Worm (Caenorhabditis elegans): ENCODE measurements around the gene gpa-17.
A peak's percentile ranks its signal among the peaks of the same experiment; 100 is the strongest.

gpa-17 gene

DNA sequence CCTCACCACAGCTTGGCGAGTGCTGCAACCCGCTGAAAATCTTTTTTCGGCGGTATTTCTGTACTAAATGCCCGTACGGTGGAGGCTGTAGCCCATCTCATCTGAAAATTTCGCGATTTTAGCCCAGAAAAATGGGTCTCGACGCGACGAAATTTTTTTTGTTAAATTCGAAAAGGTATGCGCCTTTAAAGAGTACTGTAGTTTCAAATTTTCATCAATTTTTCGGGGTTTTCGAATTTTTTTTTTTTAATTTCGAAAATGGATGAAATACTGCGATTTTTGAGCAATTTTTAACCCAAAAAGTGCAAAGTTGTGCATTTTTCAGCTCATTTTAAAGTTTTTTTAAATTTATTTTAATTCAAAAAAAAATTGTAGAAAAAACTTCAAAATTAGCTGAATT is 14.9 kb upstream of the gpa-17 start, which contains the start of gene Y54F10AR.2:
Gene Y54F10AR.2 (minus strand): TSS at position 101 of the 400 bp plus-strand sequence.
- TF ChIP-seq mls-2 (tag; optimal IDR thresholded peaks at IDR 0.05) (no peak), pha-4 (tag; optimal IDR thresholded peaks at IDR 0.05) (no peak), sptf-1 (tag; optimal IDR thresholded peaks at IDR 0.05) (no peak), mep-1 (tag; optimal IDR thresholded peaks at IDR 0.05) (no peak), ztf-11 (tag; optimal IDR thresholded peaks at IDR 0.05) (no peak), lsy-2 (tag; optimal IDR thresholded peaks at IDR 0.05) (no peak), drap-1 (GFP tag; optimal IDR thresholded peaks at IDR 0.05) (no peak), nhr-237 (tag; optimal IDR thresholded peaks at IDR 0.05) (no peak), elt-3 (tag; optimal IDR thresholded peaks at IDR 0.05) (no peak), ceh-43 (GFP tag; optimal IDR thresholded peaks at IDR 0.05) (no peak), zip-8 (tag; optimal IDR thresholded peaks at IDR 0.05) (no peak), unc-120 (tag; optimal IDR thresholded peaks at IDR 0.05; ENCODE audit: poor library complexity, severe bottlenecking) (no peak), cnd-1 (tag; optimal IDR thresholded peaks at IDR 0.05) (no peak), hlh-1 (tag; optimal IDR thresholded peaks at IDR 0.05) (no peak), unc-39 (tag; optimal IDR thresholded peaks at IDR 0.05) (no peak)

DNA sequence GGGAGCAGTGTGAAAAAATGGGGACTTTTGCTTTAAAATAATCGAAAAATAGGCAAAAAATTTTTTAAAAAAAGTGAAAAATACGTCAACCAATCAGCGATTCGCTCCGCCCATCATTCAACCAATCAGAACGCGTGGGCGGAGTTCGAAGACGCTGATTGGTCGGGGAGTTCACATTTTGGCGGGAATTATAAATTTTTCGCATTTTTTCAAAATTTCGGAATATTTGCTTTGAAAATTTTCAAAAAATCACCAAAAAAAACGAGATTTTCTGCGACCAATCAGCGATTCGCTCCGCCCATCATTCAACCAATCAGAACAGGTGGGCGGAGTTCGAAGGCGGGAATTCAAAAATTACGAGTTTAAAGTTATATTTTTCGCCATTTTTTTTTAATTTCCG is 13.9 kb upstream of the gpa-17 start:
- TF ChIP-seq drap-1 (GFP tag; optimal IDR thresholded peaks at IDR 0.05) (no peak), snpc-4 (tag; optimal IDR thresholded peaks at IDR 0.05) (no peak), nhr-237 (tag; optimal IDR thresholded peaks at IDR 0.05) (no peak), mls-2 (tag; optimal IDR thresholded peaks at IDR 0.05) (no peak), pha-4 (tag; optimal IDR thresholded peaks at IDR 0.05) (no peak), nhr-12 (tag; optimal IDR thresholded peaks at IDR 0.05) (no peak), lin-32 (GFP tag; optimal IDR thresholded peaks at IDR 0.05) (no peak), nhr-28 (tag; optimal IDR thresholded peaks at IDR 0.05) (no peak), ceh-39 (tag; optimal IDR thresholded peaks at IDR 0.05) (no peak), sem-2 (GFP tag; optimal IDR thresholded peaks at IDR 0.05) (no peak), nhr-2 (tag; optimal IDR thresholded peaks at IDR 0.05) (no peak), unc-62 (GFP tag; optimal IDR thresholded peaks at IDR 0.05) (no peak), tbx-8 (GFP tag; optimal IDR thresholded peaks at IDR 0.05) (no peak)

DNA sequence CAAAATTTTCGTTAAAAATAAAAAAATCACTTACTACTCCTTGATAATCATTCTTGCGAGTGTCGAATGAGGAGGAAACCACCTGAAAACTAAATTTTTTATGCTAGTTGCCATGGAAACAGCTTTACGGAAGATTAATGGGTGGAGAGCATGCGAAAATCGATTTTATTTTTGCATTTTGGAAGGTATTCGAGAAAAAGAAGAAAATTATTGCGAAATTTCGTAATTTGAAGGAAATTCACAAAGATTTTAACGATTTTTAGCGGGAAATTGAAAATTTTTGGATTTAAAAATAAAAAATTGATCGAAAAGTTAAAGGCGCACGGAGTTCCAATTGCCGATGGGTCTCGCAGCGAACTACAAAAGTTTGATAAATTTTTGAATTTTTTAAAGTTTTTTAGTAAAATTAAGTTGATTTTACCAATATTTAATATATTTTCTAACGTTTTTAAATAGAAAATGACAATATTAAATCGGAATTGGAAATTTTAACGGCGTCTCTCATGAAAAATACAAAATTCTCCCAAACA is 10.7 kb upstream of the gpa-17 start, which contains the start of gene Y54F10AR.1:
Gene Y54F10AR.1 (minus strand): TSS at position 51 of the 530 bp plus-strand sequence.
- TF ChIP-seq nhr-28 (tag; optimal IDR thresholded peaks at IDR 0.05) (no peak), sptf-1 (tag; optimal IDR thresholded peaks at IDR 0.05) (no peak), mab-5 (tag; optimal IDR thresholded peaks at IDR 0.05) (no peak), blmp-1 (tag; optimal IDR thresholded peaks at IDR 0.05) (no peak), pha-4 (tag; optimal IDR thresholded peaks at IDR 0.05) (no peak), unc-62 (GFP tag; optimal IDR thresholded peaks at IDR 0.05) (no peak), nhr-12 (tag; optimal IDR thresholded peaks at IDR 0.05) (no peak), nhr-76 (tag; optimal IDR thresholded peaks at IDR 0.05) (no peak), mls-2 (tag; optimal IDR thresholded peaks at IDR 0.05) (no peak), ceh-39 (tag; optimal IDR thresholded peaks at IDR 0.05) (no peak), ces-1 (GFP tag; optimal IDR thresholded peaks at IDR 0.05) (no peak)

DNA sequence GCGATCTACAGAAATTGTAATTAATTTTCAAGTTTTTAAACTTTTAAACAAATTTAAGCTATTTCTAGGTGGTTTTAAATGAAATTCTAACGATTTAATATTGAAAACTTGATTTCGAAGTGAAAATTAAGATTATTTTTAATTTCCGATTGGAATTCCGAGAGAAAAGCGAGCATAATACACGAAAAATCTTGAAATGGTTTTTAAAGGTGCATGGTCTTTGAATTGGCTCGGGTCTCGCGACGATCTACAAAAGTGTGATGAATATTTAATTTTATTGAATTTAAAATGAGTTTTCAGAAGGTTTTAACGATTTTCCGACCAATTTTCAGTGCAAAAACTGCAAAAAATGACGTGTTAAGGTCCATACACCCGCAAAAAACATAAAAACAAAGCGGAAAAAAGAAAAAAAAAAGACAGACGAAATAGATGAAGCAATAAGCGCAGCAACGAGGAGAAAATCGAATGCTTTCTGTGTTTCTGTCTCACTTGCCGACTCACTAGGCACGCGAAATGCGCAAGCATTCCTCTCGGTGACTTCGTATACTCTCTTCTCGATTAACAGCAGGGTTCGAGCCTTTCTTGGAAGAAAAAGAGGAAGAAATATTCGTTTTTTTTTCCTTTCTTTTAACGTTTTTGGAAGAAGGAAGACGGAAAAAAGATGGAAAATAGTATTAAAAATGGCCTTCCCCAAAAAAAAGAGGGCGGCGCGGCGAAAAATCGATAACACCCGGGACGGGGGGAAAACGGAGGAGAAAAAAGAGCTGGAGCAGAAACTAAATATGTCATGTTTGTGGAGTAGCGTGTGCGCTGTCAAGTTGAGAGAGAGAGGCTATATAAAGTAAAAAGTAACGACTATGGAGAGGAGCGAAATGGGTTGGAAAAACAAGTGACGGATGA is 9.7 kb upstream of the gpa-17 start:
- TF ChIP-seq snpc-4 (tag; optimal IDR thresholded peaks at IDR 0.05) = no peak
- no peak for TF ChIP-seq ztf-11 (tag; optimal IDR thresholded peaks at IDR 0.05)
- peak; percentile 49 for TF ChIP-seq ces-1 (GFP tag; optimal IDR thresholded peaks at IDR 0.05)
- TF ChIP-seq hlh-1 (tag; optimal IDR thresholded peaks at IDR 0.05) = peak; percentile 7
- no peak for TF ChIP-seq nhr-76 (tag; optimal IDR thresholded peaks at IDR 0.05)
- TF ChIP-seq nhr-12 (tag; optimal IDR thresholded peaks at IDR 0.05) = no peak
- TF ChIP-seq ceh-39 (tag; optimal IDR thresholded peaks at IDR 0.05) = no peak
- peak; percentile 14 for TF ChIP-seq lin-13 (tag; optimal IDR thresholded peaks at IDR 0.05)
- TF ChIP-seq lsy-2 (tag; optimal IDR thresholded peaks at IDR 0.05) = peak; percentile 44
- TF ChIP-seq ceh-83 (GFP tag; optimal IDR thresholded peaks at IDR 0.05) = peak; percentile 38
- no peak for TF ChIP-seq unc-62 (GFP tag; optimal IDR thresholded peaks at IDR 0.05)
- TF ChIP-seq drap-1 (GFP tag; optimal IDR thresholded peaks at IDR 0.05) = peak; percentile 38
- TF ChIP-seq pha-4 (tag; optimal IDR thresholded peaks at IDR 0.05) = no peak
- TF ChIP-seq bed-3 (GFP tag; optimal IDR thresholded peaks at IDR 0.05) = no peak
- TF ChIP-seq unc-120 (tag; optimal IDR thresholded peaks at IDR 0.05; ENCODE audit: poor library complexity, severe bottlenecking) = peak; percentile 48
- peak; percentile 69 for TF ChIP-seq ham-2 (GFP tag; optimal IDR thresholded peaks at IDR 0.05)
- peak; percentile 75 for TF ChIP-seq sptf-1 (tag; optimal IDR thresholded peaks at IDR 0.05)
- TF ChIP-seq sem-2 (GFP tag; optimal IDR thresholded peaks at IDR 0.05) = no peak
- TF ChIP-seq zip-8 (tag; optimal IDR thresholded peaks at IDR 0.05) = no peak
- TF ChIP-seq ceh-43 (GFP tag; optimal IDR thresholded peaks at IDR 0.05) = peak; percentile 5
- TF ChIP-seq nhr-2 (tag; optimal IDR thresholded peaks at IDR 0.05) = no peak
- no peak for TF ChIP-seq mab-5 (tag; optimal IDR thresholded peaks at IDR 0.05)
- TF ChIP-seq cnd-1 (tag; optimal IDR thresholded peaks at IDR 0.05) = no peak
- peak; percentile 2 for TF ChIP-seq lin-32 (GFP tag; optimal IDR thresholded peaks at IDR 0.05)
- peak; percentile 41 for TF ChIP-seq mls-2 (tag; optimal IDR thresholded peaks at IDR 0.05)
- no peak for TF ChIP-seq elt-3 (tag; optimal IDR thresholded peaks at IDR 0.05)
- TF ChIP-seq unc-39 (tag; optimal IDR thresholded peaks at IDR 0.05) = no peak
- TF ChIP-seq flh-1 (GFP tag; optimal IDR thresholded peaks at IDR 0.05) = no peak
- peak; percentile 43 for TF ChIP-seq mep-1 (tag; optimal IDR thresholded peaks at IDR 0.05)
- no peak for TF ChIP-seq tbx-8 (GFP tag; optimal IDR thresholded peaks at IDR 0.05)
- TF ChIP-seq M03D4.4 (tag; optimal IDR thresholded peaks at IDR 0.05) = peak; percentile 19
- no peak for TF ChIP-seq nhr-28 (tag; optimal IDR thresholded peaks at IDR 0.05)
- TF ChIP-seq elt-1 (tag; optimal IDR thresholded peaks at IDR 0.05; ENCODE audit: borderline replicate concordance, insufficient read depth) = no peak
- no peak for TF ChIP-seq blmp-1 (tag; optimal IDR thresholded peaks at IDR 0.05)
- TF ChIP-seq nhr-237 (tag; optimal IDR thresholded peaks at IDR 0.05) = no peak

Measured in whole organism, mixed stage, embryonic.